Worm (Caenorhabditis elegans) whole organism, young adult: ENCODE data around the gene vps-8.

Source experiments
- B0019.2 ChIP-seq: fragments of 200-800 bp; sonication (Bioruptor generic); conservative IDR thresholded peaks from 2 replicates; pipeline ENCODE4 v1.3.6; 2022; ENCODE audit warnings: missing genetic modification reagents, missing genetic modification characterization, missing compliant biosample characterization
- F22D6.2 ChIP-seq: sonication (generic microtip); optimal IDR thresholded peaks from 2 replicates; lab custom pipeline; 2016; ENCODE audit warnings: mild to moderate bottlenecking, missing genetic modification characterization, missing compliant biosample characterization
- F49E8.2 ChIP-seq: sonication (generic microtip); optimal IDR thresholded peaks from 3 replicates; lab custom pipeline; 2017; ENCODE audit warnings: missing genetic modification characterization, mild to moderate bottlenecking, missing compliant biosample characterization, antibody characterized with exemption, moderate library complexity; ENCODE audit not compliant: insufficient read depth
- F52B5.7 ChIP-seq: sonication (generic microtip); optimal IDR thresholded peaks from 2 replicates; lab custom pipeline; 2016; ENCODE audit warnings: mild to moderate bottlenecking, missing genetic modification characterization, missing compliant biosample characterization
- F57A8.1 ChIP-seq: fragments of 200-800 bp; sonication (Bioruptor generic); optimal IDR thresholded peaks from 2 replicates; lab custom pipeline; 2018; ENCODE audit warnings: mild to moderate bottlenecking, missing genetic modification characterization, moderate library complexity, missing compliant biosample characterization
- Y53G8AR.9 ChIP-seq: fragments of 200-800 bp; sonication (Bioruptor generic); conservative IDR thresholded peaks from 2 replicates; pipeline ENCODE4 v1.3.6; 2022; ENCODE audit warnings: missing genetic modification reagents, missing genetic modification characterization, missing compliant biosample characterization
- Y67H2A.10 ChIP-seq: fragments of 200-800 bp; sonication (Bioruptor generic); conservative IDR thresholded peaks from 2 replicates; pipeline ENCODE4 v1.3.6; 2022; ENCODE audit warnings: missing genetic modification reagents, missing genetic modification characterization, missing compliant biosample characterization
- aptf-3 ChIP-seq: fragments of 200-800 bp; sonication (Bioruptor generic); IDR thresholded peaks from 2 replicates; pipeline ENCODE4 v1.3.6; 2022; ENCODE audit warnings: missing genetic modification characterization, missing compliant biosample characterization
- attf-5 ChIP-seq: fragments of 200-800 bp; sonication (Bioruptor generic); optimal IDR thresholded peaks from 2 replicates; lab custom pipeline; 2018; ENCODE audit warnings: mild to moderate bottlenecking, missing genetic modification characterization, missing compliant biosample characterization
- cebp-1 ChIP-seq, 2 experiments: fragments of 200-800 bp in 1 of 2; sonication (Bioruptor generic) in 1 of 2; sonication (generic microtip) in 1 of 2; IDR thresholded peaks in 1 of 2; optimal IDR thresholded peaks in 1 of 2; 2 replicates each; pipeline versions ENCODE4 v1.3.6 to Lab custom; 2017 to 2022; ENCODE audit warnings: missing compliant biosample characterization in 2 of 2, missing genetic modification characterization in 2 of 2, mild to moderate bottlenecking in 1 of 2, missing genetic modification reagents in 1 of 2, moderate library complexity in 1 of 2
- cebp-2 ChIP-seq: fragments of 200-800 bp; sonication (Bioruptor generic); IDR thresholded peaks from 2 replicates; pipeline ENCODE4 v1.3.6; 2022; ENCODE audit warnings: missing genetic modification characterization, missing compliant biosample characterization
- ceh-40 ChIP-seq: fragments of 200-800 bp; sonication (Bioruptor generic); IDR thresholded peaks from 2 replicates; pipeline ENCODE4 v1.3.6; 2022; ENCODE audit warnings: missing genetic modification characterization, missing compliant biosample characterization
- chd-7 ChIP-seq: sonication (generic microtip); optimal IDR thresholded peaks from 2 replicates; lab custom pipeline; 2016; ENCODE audit warnings: mild to moderate bottlenecking, missing genetic modification characterization, moderate library complexity, missing compliant biosample characterization
- dpff-1 ChIP-seq: sonication (generic microtip); optimal IDR thresholded peaks from 2 replicates; lab custom pipeline; 2017; ENCODE audit warnings: mild to moderate bottlenecking, missing genetic modification characterization, missing compliant biosample characterization
- dpl-1 ChIP-seq: fragments of 150-350 bp; optimal IDR thresholded peaks from 2 replicates; lab custom pipeline; 2014; ENCODE audit warnings: missing biosample characterization, missing genetic modification reagents, missing genetic modification characterization
- egl-18 ChIP-seq: fragments of 200-800 bp; sonication (Bioruptor generic); IDR thresholded peaks from 2 replicates; pipeline ENCODE4 v1.3.6; 2022; ENCODE audit warnings: missing genetic modification reagents, missing genetic modification characterization, missing compliant biosample characterization
- egrh-3 ChIP-seq: fragments of 200-800 bp; sonication (Bioruptor generic); IDR thresholded peaks from 2 replicates; pipeline ENCODE4 v1.3.6; 2022; ENCODE audit warnings: missing genetic modification reagents, missing genetic modification characterization, missing compliant biosample characterization
- ets-4 ChIP-seq: fragments of 200-800 bp; sonication (Bioruptor generic); optimal IDR thresholded peaks from 2 replicates; lab custom pipeline; 2018; ENCODE audit warnings: mild to moderate bottlenecking, missing genetic modification characterization, missing compliant biosample characterization
- gei-17 ChIP-seq: fragments of 200-800 bp; sonication (Bioruptor generic); optimal IDR thresholded peaks from 2 replicates; lab custom pipeline; 2018; ENCODE audit warnings: mild to moderate bottlenecking, missing genetic modification characterization, missing compliant biosample characterization
- hrde-1 ChIP-seq: sonication (generic microtip); optimal IDR thresholded peaks from 2 replicates; lab custom pipeline; 2016; ENCODE audit warnings: missing genetic modification characterization, mild to moderate bottlenecking, missing compliant biosample characterization, moderate library complexity, missing genotype, missing genetic modification reagents, borderline replicate concordance
- let-526 ChIP-seq: fragments of 200-800 bp; sonication (Bioruptor generic); IDR thresholded peaks from 2 replicates; pipeline ENCODE4 v1.3.6; 2022; ENCODE audit warnings: missing genetic modification reagents, missing genetic modification characterization, missing compliant biosample characterization
- lin-35 ChIP-seq, 3 experiments: fragments of 150-350 bp in 2 of 3; sonication (generic microtip) in 1 of 3; optimal IDR thresholded peaks; 2 replicates each; lab custom pipeline; 2014 to 2018; ENCODE audit warnings: missing biosample characterization in 3 of 3, missing genetic modification characterization in 3 of 3, missing genetic modification reagents in 3 of 3
- lsy-27 ChIP-seq: sonication (generic microtip); optimal IDR thresholded peaks from 2 replicates; lab custom pipeline; 2017; ENCODE audit warnings: missing genetic modification characterization, mild to moderate bottlenecking, missing compliant biosample characterization, antibody characterized with exemption, missing genotype, borderline replicate concordance; ENCODE audit not compliant: insufficient read depth
- madf-3 ChIP-seq: fragments of 200-800 bp; sonication (Bioruptor generic); IDR thresholded peaks from 2 replicates; pipeline ENCODE4 v1.3.6; 2022; ENCODE audit warnings: missing genetic modification reagents, missing genetic modification characterization, missing compliant biosample characterization
- mcd-1 ChIP-seq: fragments of 200-800 bp; sonication (Bioruptor generic); IDR thresholded peaks from 2 replicates; pipeline ENCODE4 v1.3.6; 2022; ENCODE audit warnings: missing genetic modification reagents, missing genetic modification characterization, missing compliant biosample characterization
- mes-4 ChIP-seq: sonication (generic microtip); optimal IDR thresholded peaks from 2 replicates; lab custom pipeline; 2016; ENCODE audit warnings: missing genotype, missing genetic modification characterization, missing compliant biosample characterization
- nfyb-1 ChIP-seq: fragments of 200-800 bp; sonication (Bioruptor generic); IDR thresholded peaks from 2 replicates; pipeline ENCODE4 v1.3.6; 2022; ENCODE audit warnings: missing genetic modification reagents, missing genetic modification characterization, missing compliant biosample characterization
- nhr-80 ChIP-seq: sonication (generic microtip); optimal IDR thresholded peaks from 2 replicates; lab custom pipeline; 2016; ENCODE audit warnings: missing genetic modification characterization, missing compliant biosample characterization
- pbrm-1 ChIP-seq: fragments of 200-800 bp; sonication (Bioruptor generic); IDR thresholded peaks from 2 replicates; pipeline ENCODE4 v1.3.6; 2022; ENCODE audit warnings: missing genetic modification reagents, missing genetic modification characterization, missing compliant biosample characterization
- pha-4 ChIP-seq: fragments of 150-350 bp; sonication (generic microtip); optimal IDR thresholded peaks from 2 replicates; lab custom pipeline; 2014; ENCODE audit warnings: missing biosample characterization, missing genetic modification reagents, missing genetic modification characterization
- repo-1 ChIP-seq: sonication (generic microtip); optimal IDR thresholded peaks from 2 replicates; lab custom pipeline; 2017; ENCODE audit warnings: mild to moderate bottlenecking, missing genetic modification characterization, missing compliant biosample characterization
- snpc-1.1 ChIP-seq: sonication (generic microtip); optimal IDR thresholded peaks from 2 replicates; lab custom pipeline; 2017; ENCODE audit warnings: missing genetic modification characterization, mild to moderate bottlenecking, missing compliant biosample characterization, antibody characterized with exemption, moderate library complexity, missing genotype, missing genetic modification reagents; ENCODE audit not compliant: insufficient read depth
- snpc-3.4 ChIP-seq: sonication (generic microtip); optimal IDR thresholded peaks from 2 replicates; lab custom pipeline; 2017; ENCODE audit warnings: missing genetic modification characterization, mild to moderate bottlenecking, missing compliant biosample characterization, antibody characterized with exemption, moderate library complexity, missing genotype, missing genetic modification reagents
- sptf-2 ChIP-seq: fragments of 200-800 bp; sonication (Bioruptor generic); optimal IDR thresholded peaks from 2 replicates; lab custom pipeline; 2018; ENCODE audit warnings: mild to moderate bottlenecking, missing genetic modification characterization, missing compliant biosample characterization
- tbx-9 ChIP-seq: sonication (generic microtip); optimal IDR thresholded peaks from 2 replicates; lab custom pipeline; 2016; ENCODE audit warnings: borderline replicate concordance, missing genetic modification characterization, inconsistent platforms, missing compliant biosample characterization
- tlf-1 ChIP-seq: fragments of 200-800 bp; sonication (Bioruptor generic); optimal IDR thresholded peaks from 2 replicates; lab custom pipeline; 2018; ENCODE audit warnings: mild to moderate bottlenecking, missing genetic modification characterization, missing compliant biosample characterization
- unc-62 ChIP-seq: fragments of 150-350 bp; optimal IDR thresholded peaks from 2 replicates; lab custom pipeline; 2014; ENCODE audit warnings: missing biosample characterization, missing genetic modification reagents, missing genetic modification characterization
- ztf-25 ChIP-seq: fragments of 200-800 bp; sonication (Bioruptor generic); IDR thresholded peaks from 2 replicates; pipeline ENCODE4 v1.3.6; 2022; ENCODE audit warnings: missing genetic modification reagents, missing genetic modification characterization, missing compliant biosample characterization

The vps-8 gene

ce11 chrIV:12304750-12305149 is 29.0 kb upstream of the vps-8 start:
- TF ChIP-seq nhr-80 (tag; lab: Kevin White, UChicago) (peak; percentile 71), cebp-1 (GFP tag; IDR thresholded peaks at IDR 0.05; lab: Robert Waterston, UW) (peak; percentile 53; the same call in 1 of the 2 replicates), cebp-1 (tag; optimal IDR thresholded peaks at IDR 0.05; lab: Kevin White, UChicago) (peak; percentile 76), ceh-40 (GFP tag; lab: Robert Waterston, UW) (no peak)

- TF ChIP-seq snpc-1.1 (tag; lab: Kevin White, UChicago) (no peak), nhr-80 (tag; lab: Kevin White, UChicago) (peak; percentile 66), cebp-1 (GFP tag; IDR thresholded peaks at IDR 0.05; lab: Robert Waterston, UW) (no peak), cebp-1 (tag; optimal IDR thresholded peaks at IDR 0.05; lab: Kevin White, UChicago) (peak; percentile 59)
Observed at ce11 chrIV:12302885-12303284, 27.1 kb upstream of the vps-8 start.

- TF ChIP-seq snpc-3.4 (no peak), F57A8.1 (no peak), unc-62 (GFP tag; lab: Kevin White, UChicago) (no peak), dpff-1 (tag; lab: Kevin White, UChicago) (no peak), ztf-25 (GFP tag; lab: Robert Waterston, UW) (no peak), lsy-27 (tag; lab: Kevin White, UChicago) (no peak)
Observed at ce11 chrIV:12301161-12301560, 25.4 kb upstream of the vps-8 start, which contains the start of gene oac-59. Gene oac-59, minus strand, starts transcription at chrIV:12301261.

ce11 chrIV:12294770-12295169 is 19.0 kb upstream of the vps-8 start:
- TF ChIP-seq egrh-3: peak; percentile 66; the same call in 1 of the 2 replicates
- TF ChIP-seq cebp-2 (GFP tag; lab: Robert Waterston, UW): peak; percentile 74; the same call in 1 of the 2 replicates

ce11 chrIV:12290744-12291143 is 15.0 kb upstream of the vps-8 start, which contains the start of gene C42C1.8:
Gene C42C1.8, plus strand, starts transcription at chrIV:12291044.
- TF ChIP-seq F52B5.7 (tag; lab: Kevin White, UChicago) (no peak), sptf-2 (GFP tag; lab: Kevin White, UChicago) (no peak), F22D6.2 (tag; lab: Kevin White, UChicago) (no peak), B0019.2 (no peak), let-526 (GFP tag; lab: Robert Waterston, UW) (no peak), Y53G8AR.9 (GFP tag; lab: Robert Waterston, UW) (no peak), pbrm-1 (GFP tag; lab: Robert Waterston, UW) (no peak), pha-4 (tag; lab: Kevin White, UChicago) (no peak), chd-7 (tag; lab: Kevin White, UChicago) (no peak), cebp-1 (GFP tag; IDR thresholded peaks at IDR 0.05; lab: Robert Waterston, UW) (no peak), cebp-1 (tag; optimal IDR thresholded peaks at IDR 0.05; lab: Kevin White, UChicago) (no peak), lin-35 (GFP tag; optimal IDR thresholded peaks at IDR 0.05; lab: Kevin White, UChicago) (no peak), dpl-1 (GFP tag; lab: Kevin White, UChicago) (no peak), hrde-1 (tag; lab: Kevin White, UChicago) (no peak), attf-5 (GFP tag; lab: Kevin White, UChicago) (no peak), aptf-3 (GFP tag; lab: Robert Waterston, UW) (no peak)

ce11 chrIV:12289149-12289548 is 13.4 kb upstream of the vps-8 start, which contains the start of gene C42C1.9:
Gene C42C1.9, plus strand, starts transcription at chrIV:12289449.
- TF ChIP-seq ets-4: no peak
- no peak for TF ChIP-seq egl-18 (GFP tag; lab: Robert Waterston, UW)
- no peak for TF ChIP-seq tlf-1 (GFP tag; lab: Kevin White, UChicago)
- TF ChIP-seq madf-3: no peak
- TF ChIP-seq repo-1: no peak
- TF ChIP-seq Y67H2A.10 (GFP tag; lab: Robert Waterston, UW): no peak
- TF ChIP-seq gei-17 (GFP tag; lab: Kevin White, UChicago): no peak
- no peak for TF ChIP-seq nfyb-1 (GFP tag; lab: Robert Waterston, UW)
- TF ChIP-seq tbx-9: no peak
- no peak for TF ChIP-seq mes-4 (tag; lab: Kevin White, UChicago)
- TF ChIP-seq F49E8.2 (tag; lab: Kevin White, UChicago): no peak
- TF ChIP-seq mcd-1 (GFP tag; lab: Robert Waterston, UW): no peak
- TF ChIP-seq nhr-80 (tag; lab: Kevin White, UChicago): no peak
